Fruit fly (Drosophila melanogaster) whole organism, embryonic: ENCODE results near the gene CG12194.

ENCODE experiments used
- Atf6 ChIP-seq: fragments of 200-800 bp; sonication (Bioruptor generic); IDR thresholded peaks from 2 replicates; pipeline ENCODE4 v1.3.6; 2022; ENCODE audit warnings: missing biosample characterization, missing genetic modification characterization
- BEAF-32 ChIP-seq: fragments of 200-800 bp; sonication (Bioruptor generic); optimal IDR thresholded peaks from 3 replicates; lab custom pipeline; 2017; ENCODE audit warnings: missing biosample characterization, missing genetic modification characterization, mild to moderate bottlenecking, moderate library complexity, missing genetic modification reagents
- BtbVII ChIP-seq: fragments of 200-800 bp; sonication (Bioruptor generic); optimal IDR thresholded peaks from 3 replicates; lab custom pipeline; 2017; ENCODE audit warnings: missing biosample characterization, mild to moderate bottlenecking, missing genetic modification characterization
- Bteb2 ChIP-seq: fragments of 200-800 bp; sonication (Bioruptor generic); optimal IDR thresholded peaks from 2 replicates; lab custom pipeline; 2016; ENCODE audit warnings: missing biosample characterization, missing genetic modification characterization
- CG10462 ChIP-seq: fragments of 200-800 bp; sonication (Bioruptor generic); optimal IDR thresholded peaks from 2 replicates; lab custom pipeline; 2016; ENCODE audit warnings: missing biosample characterization, missing genetic modification characterization
- CG11456 ChIP-seq: fragments of 200-800 bp; sonication (Bioruptor generic); IDR thresholded peaks from 3 replicates; pipeline ENCODE4 v1.3.6; 2022; ENCODE audit warnings: missing biosample characterization, missing genetic modification characterization
- CG11560 ChIP-seq: fragments of 200-800 bp; sonication (Bioruptor generic); IDR thresholded peaks from 3 replicates; pipeline ENCODE4 v1.3.6; 2022; ENCODE audit warnings: missing biosample characterization, missing genetic modification characterization
- CG12236 ChIP-seq: fragments of 200-800 bp; sonication (Bioruptor generic); optimal IDR thresholded peaks from 2 replicates; lab custom pipeline; 2016; ENCODE audit warnings: missing biosample characterization, missing genetic modification characterization
- CG13296 ChIP-seq: fragments of 200-800 bp; sonication (Bioruptor generic); optimal IDR thresholded peaks from 3 replicates; lab custom pipeline; 2018; ENCODE audit warnings: missing biosample characterization, mild to moderate bottlenecking, missing genetic modification characterization
- CG13424 ChIP-seq: fragments of 200-800 bp; sonication (Bioruptor generic); optimal IDR thresholded peaks from 2 replicates; lab custom pipeline; 2019; ENCODE audit warnings: missing biosample characterization, mild to moderate bottlenecking, missing genetic modification characterization, moderate library complexity
- CG13894 ChIP-seq: fragments of 200-800 bp; sonication (Bioruptor generic); optimal IDR thresholded peaks from 3 replicates; lab custom pipeline; 2018; ENCODE audit warnings: missing biosample characterization, mild to moderate bottlenecking, missing genetic modification characterization, moderate library complexity
- CG15073 ChIP-seq: fragments of 200-800 bp; sonication (Bioruptor generic); optimal IDR thresholded peaks from 2 replicates; lab custom pipeline; 2016; ENCODE audit warnings: missing biosample characterization, missing genetic modification characterization
- CG1602 ChIP-seq: fragments of 200-800 bp; sonication (Bioruptor generic); optimal IDR thresholded peaks from 3 replicates; lab custom pipeline; 2016; ENCODE audit warnings: missing biosample characterization, missing genetic modification characterization
- CG30403 ChIP-seq: fragments of 200-800 bp; sonication (Bioruptor generic); optimal IDR thresholded peaks from 3 replicates; lab custom pipeline; 2016; ENCODE audit warnings: missing biosample characterization, missing genetic modification characterization
- CG4707 ChIP-seq: fragments of 200-800 bp; sonication (Bioruptor generic); optimal IDR thresholded peaks from 2 replicates; lab custom pipeline; 2018; ENCODE audit warnings: missing biosample characterization, mild to moderate bottlenecking, missing genetic modification characterization, moderate library complexity
- CG6854 ChIP-seq: fragments of 200-800 bp; sonication (Bioruptor generic); optimal IDR thresholded peaks from 3 replicates; lab custom pipeline; 2017; ENCODE audit warnings: missing biosample characterization, mild to moderate bottlenecking, missing genetic modification characterization
- CG7839 ChIP-seq: fragments of 200-800 bp; sonication (Bioruptor generic); optimal IDR thresholded peaks from 3 replicates; lab custom pipeline; 2018; ENCODE audit warnings: missing biosample characterization, mild to moderate bottlenecking, missing genetic modification characterization, moderate library complexity
- Chrac-16 ChIP-seq: fragments of 200-800 bp; sonication (Bioruptor generic); optimal IDR thresholded peaks from 3 replicates; lab custom pipeline; 2016; ENCODE audit warnings: missing biosample characterization, missing genetic modification characterization
- CoRest ChIP-seq: fragments of 200-800 bp; sonication (Bioruptor generic); optimal IDR thresholded peaks from 3 replicates; lab custom pipeline; 2018; ENCODE audit warnings: missing biosample characterization, mild to moderate bottlenecking, missing genetic modification characterization, moderate library complexity
- D ChIP-seq, 2 experiments: fragments of 200-800 bp in 1 of 2; fragments of >200 bp in 1 of 2; sonication (Bioruptor generic) in 1 of 2; optimal IDR thresholded peaks; 2 replicates in 1 of 2; 3 replicates in 1 of 2; lab custom pipeline; 2017; ENCODE audit warnings: mild to moderate bottlenecking in 1 of 2, missing biosample characterization in 1 of 2, missing genetic modification characterization in 1 of 2, missing genetic modification reagents in 1 of 2
- D19B ChIP-seq: fragments of 200-800 bp; sonication (Bioruptor generic); optimal IDR thresholded peaks from 2 replicates; lab custom pipeline; 2017; ENCODE audit warnings: missing biosample characterization, mild to moderate bottlenecking, missing genetic modification characterization
- E2f2 ChIP-seq: fragments of 200-800 bp; sonication (Bioruptor generic); IDR thresholded peaks from 2 replicates; pipeline ENCODE4 v1.3.6; 2022; ENCODE audit warnings: missing biosample characterization, missing genetic modification characterization
- Ets65A ChIP-seq: fragments of 200-800 bp; sonication (Bioruptor generic); peaks from one replicate; lab custom pipeline; 2016; ENCODE audit warnings: missing biosample characterization, missing genetic modification characterization
- Ets97D ChIP-seq: fragments of 200-800 bp; sonication (Bioruptor generic); optimal IDR thresholded peaks from 3 replicates; lab custom pipeline; 2016; ENCODE audit warnings: missing biosample characterization, missing genetic modification characterization
- Fer2 ChIP-seq: fragments of 200-800 bp; sonication (Bioruptor generic); optimal IDR thresholded peaks from 2 replicates; lab custom pipeline; 2018; ENCODE audit warnings: missing biosample characterization, mild to moderate bottlenecking, missing genetic modification characterization, moderate library complexity
- Hr78 ChIP-seq, 2 experiments: fragments of 200-800 bp in 1 of 2; fragments of >200 bp in 1 of 2; sonication (Bioruptor generic) in 1 of 2; optimal IDR thresholded peaks; 2 replicates each; lab custom pipeline; 2017 to 2019; ENCODE audit warnings: missing biosample characterization in 2 of 2, missing genetic modification characterization in 2 of 2, mild to moderate bottlenecking in 1 of 2, moderate library complexity in 1 of 2
- Kr ChIP-seq: fragments of 200-800 bp; sonication (Bioruptor generic); optimal IDR thresholded peaks from 2 replicates; lab custom pipeline; 2017; ENCODE audit warnings: missing biosample characterization, mild to moderate bottlenecking, missing genetic modification characterization
- Lhr ChIP-seq: fragments of 200-800 bp; sonication (Bioruptor generic); optimal IDR thresholded peaks from 3 replicates; lab custom pipeline; 2017; ENCODE audit warnings: mild to moderate bottlenecking, missing biosample characterization, missing genetic modification reagents, missing genetic modification characterization
- MTF-1 ChIP-seq: fragments of 200-800 bp; sonication (Bioruptor generic); optimal IDR thresholded peaks from 2 replicates; lab custom pipeline; 2018; ENCODE audit warnings: missing biosample characterization, mild to moderate bottlenecking, missing genetic modification characterization, borderline replicate concordance
- Nf-YB ChIP-seq: fragments of 200-800 bp; sonication (Bioruptor generic); optimal IDR thresholded peaks from 3 replicates; lab custom pipeline; 2019; ENCODE audit warnings: missing biosample characterization, mild to moderate bottlenecking, missing genetic modification characterization, moderate library complexity
- ac ChIP-seq: fragments of 200-800 bp; sonication (Bioruptor generic); optimal IDR thresholded peaks from 3 replicates; lab custom pipeline; 2017; ENCODE audit warnings: missing biosample characterization, mild to moderate bottlenecking, missing genetic modification characterization
- al ChIP-seq: fragments of 200-800 bp; sonication (Bioruptor generic); IDR thresholded peaks from 2 replicates; pipeline ENCODE4 v1.3.6; 2022; ENCODE audit warnings: missing biosample characterization, missing genetic modification characterization
- br ChIP-seq: fragments of >200 bp; optimal IDR thresholded peaks from 2 replicates; lab custom pipeline; 2017
- chinmo ChIP-seq: fragments of 200-800 bp; sonication (Bioruptor generic); IDR thresholded peaks from 4 replicates; pipeline ENCODE4 v1.3.6; 2022; ENCODE audit warnings: missing biosample characterization, missing genetic modification characterization; ENCODE audit not compliant: partially characterized antibody
- ci ChIP-seq: fragments of 200-800 bp; sonication (Bioruptor generic); IDR thresholded peaks from 3 replicates; pipeline ENCODE4 v1.3.6; 2022; ENCODE audit warnings: missing biosample characterization, missing genetic modification characterization
- ftz-f1 ChIP-seq: fragments of 200-800 bp; sonication (Bioruptor generic); optimal IDR thresholded peaks from 2 replicates; lab custom pipeline; 2016; ENCODE audit warnings: missing biosample characterization, missing genetic modification characterization
- insv ChIP-seq, 2 experiments: fragments of 200-800 bp; sonication (Bioruptor generic); optimal IDR thresholded peaks; 3 replicates each; lab custom pipeline; 2016 to 2018; ENCODE audit warnings: missing biosample characterization in 2 of 2, missing genetic modification characterization in 2 of 2
- jumu ChIP-seq: fragments of 200-800 bp; sonication (Bioruptor generic); optimal IDR thresholded peaks from 3 replicates; lab custom pipeline; 2016; ENCODE audit warnings: missing biosample characterization, missing genetic modification characterization
- ken ChIP-seq: fragments of 200-800 bp; sonication (Bioruptor generic); IDR thresholded peaks from 3 replicates; pipeline ENCODE4 v1.3.6; 2022; ENCODE audit warnings: missing biosample characterization, missing genetic modification characterization
- knrl ChIP-seq: fragments of 200-800 bp; sonication (Bioruptor generic); IDR thresholded peaks from 3 replicates; pipeline ENCODE4 v1.3.6; 2022; ENCODE audit warnings: missing biosample characterization, missing genetic modification characterization; ENCODE audit not compliant: partially characterized antibody
- mam ChIP-seq: fragments of 200-800 bp; sonication (Bioruptor generic); optimal IDR thresholded peaks from 3 replicates; lab custom pipeline; 2016; ENCODE audit warnings: missing biosample characterization, missing genetic modification characterization
- nerfin-1 ChIP-seq: fragments of 200-800 bp; sonication (Bioruptor generic); optimal IDR thresholded peaks from 3 replicates; lab custom pipeline; 2019; ENCODE audit warnings: missing biosample characterization, mild to moderate bottlenecking, missing genetic modification characterization, moderate library complexity
- nmo ChIP-seq: fragments of 200-800 bp; sonication (Bioruptor generic); optimal IDR thresholded peaks from 2 replicates; lab custom pipeline; 2018; ENCODE audit warnings: missing biosample characterization, mild to moderate bottlenecking, missing genetic modification characterization, moderate library complexity
- onecut ChIP-seq: fragments of 200-800 bp; sonication (Bioruptor generic); IDR thresholded peaks from 2 replicates; pipeline ENCODE4 v1.3.6; 2022; ENCODE audit warnings: missing biosample characterization, missing genetic modification characterization
- pfk ChIP-seq: fragments of 200-800 bp; sonication (Bioruptor generic); optimal IDR thresholded peaks from 2 replicates; lab custom pipeline; 2018; ENCODE audit warnings: missing biosample characterization, mild to moderate bottlenecking, missing genetic modification characterization, moderate library complexity
- pzg ChIP-seq: fragments of 200-800 bp; sonication (Bioruptor generic); optimal IDR thresholded peaks from 3 replicates; lab custom pipeline; 2018; ENCODE audit warnings: missing biosample characterization, mild to moderate bottlenecking, missing genetic modification characterization, moderate library complexity
- sna ChIP-seq: fragments of 200-800 bp; sonication (Bioruptor generic); IDR thresholded peaks from 2 replicates; pipeline ENCODE4 v1.3.6; 2022; ENCODE audit warnings: missing biosample characterization, missing genetic modification characterization; ENCODE audit not compliant: partially characterized antibody
- stwl ChIP-seq: fragments of 200-800 bp; sonication (Bioruptor generic); optimal IDR thresholded peaks from 3 replicates; lab custom pipeline; 2018; ENCODE audit warnings: missing biosample characterization, mild to moderate bottlenecking, missing genetic modification characterization, moderate library complexity
- tin ChIP-seq: fragments of 200-800 bp; sonication (Bioruptor generic); optimal IDR thresholded peaks from 3 replicates; lab custom pipeline; 2016; ENCODE audit warnings: missing biosample characterization, missing genetic modification characterization
- trh ChIP-seq: fragments of 200-800 bp; sonication (Bioruptor generic); optimal IDR thresholded peaks from 2 replicates; lab custom pipeline; 2016; ENCODE audit warnings: missing biosample characterization, missing genetic modification characterization

The CG12194 gene

DNA sequence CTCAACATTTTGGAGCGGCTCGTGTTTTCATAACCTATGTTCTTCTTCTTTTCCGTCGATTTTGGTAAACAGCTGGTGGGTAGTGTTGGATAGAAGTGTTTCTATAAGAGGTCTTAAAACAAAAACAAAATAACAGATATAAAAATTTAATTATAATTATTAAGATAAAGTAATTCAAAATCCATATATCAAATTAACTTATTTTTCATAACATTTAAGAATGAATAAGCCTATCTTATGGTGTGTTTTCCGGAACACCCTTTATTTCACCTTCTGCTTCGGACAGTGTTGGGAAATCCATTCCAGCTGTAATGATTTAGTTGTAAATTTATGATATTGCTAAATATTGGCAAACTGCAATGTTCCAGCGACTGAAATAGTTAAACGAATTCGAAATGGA is 12.2 kb downstream of the CG12194 start, which contains the start of the genes mRpS2 and Mon1 (continued):
- TF ChIP-seq insv (GFP tag; optimal IDR thresholded peaks at IDR 0.05; lab: Kevin White, UChicago) (peak in 1 of 2 experiments; percentile 57), CG11456 (peak; percentile 97), pzg (GFP tag; lab: Kevin White, UChicago) (peak; percentile 44), BEAF-32 (GFP tag; lab: Kevin White, UChicago) (peak; percentile 16), jumu (GFP tag; lab: Kevin White, UChicago) (peak; percentile 60), Atf6 (GFP tag; lab: Robert Waterston, UW) (peak; percentile 95), CG4707 (GFP tag; lab: Kevin White, UChicago) (peak; percentile 61), al (GFP tag; lab: Robert Waterston, UW) (peak; percentile 96), trh (GFP tag; lab: Kevin White, UChicago) (peak; percentile 84), ac (GFP tag; lab: Kevin White, UChicago) (peak; percentile 37), CG7839 (tag; lab: Kevin White, UChicago) (peak; percentile 95), br (no peak), stwl (peak; percentile 96), sna (GFP tag; lab: Robert Waterston, UW) (no peak), E2f2 (GFP tag; lab: Robert Waterston, UW) (peak; percentile 77), MTF-1 (GFP tag; lab: Kevin White, UChicago) (peak; percentile 84), Kr (GFP tag; lab: Kevin White, UChicago) (peak; percentile 16), ken (GFP tag; lab: Robert Waterston, UW) (peak; percentile 96), nmo (peak; percentile 94), Fer2 (peak; percentile 93), Chrac-16 (GFP tag; lab: Kevin White, UChicago) (peak; percentile 94), ftz-f1 (GFP tag; lab: Kevin White, UChicago) (peak; percentile 61), mam (GFP tag; lab: Kevin White, UChicago) (peak; percentile 91), CG11560 (peak; percentile 80), CG13894 (tag; lab: Kevin White, UChicago) (peak; percentile 94), CG13296 (peak; percentile 93), CG6854 (GFP tag; lab: Kevin White, UChicago) (peak; percentile 76), D19B (GFP tag; lab: Kevin White, UChicago) (peak; percentile 87), knrl (no peak), BtbVII (GFP tag; lab: Kevin White, UChicago) (peak; percentile 93), Ets97D (GFP tag; lab: Kevin White, UChicago) (peak; percentile 72), Lhr (GFP tag; lab: Kevin White, UChicago) (peak; percentile 57), chinmo (GFP tag; lab: Robert Waterston, UW) (no peak), CG13424 (tag; lab: Kevin White, UChicago) (peak; percentile 97), CG30403 (peak; percentile 95), D (optimal IDR thresholded peaks at IDR 0.05; lab: Kevin White, UChicago) (no peak), D (GFP tag; optimal IDR thresholded peaks at IDR 0.05; lab: Kevin White, UChicago) (peak; percentile 87), tin (GFP tag; lab: Kevin White, UChicago) (peak; percentile 95), onecut (GFP tag; lab: Robert Waterston, UW) (peak; percentile 78), ci (GFP tag; lab: Robert Waterston, UW) (peak; percentile 96), Bteb2 (GFP tag; lab: Kevin White, UChicago) (peak; percentile 70), Ets65A (GFP tag; lab: Kevin White, UChicago) (peak; percentile 98), pfk (peak; percentile 27), Nf-YB (GFP tag; lab: Kevin White, UChicago) (peak; percentile 74), CoRest (peak; percentile 96), nerfin-1 (tag; lab: Kevin White, UChicago) (peak; percentile 89), CG15073 (GFP tag; lab: Kevin White, UChicago) (peak; percentile 63), CG12236 (no peak), Hr78 (GFP tag; optimal IDR thresholded peaks at IDR 0.05; lab: Kevin White, UChicago) (peak in 1 of 2 experiments; percentile 78), CG1602 (GFP tag; lab: Kevin White, UChicago) (peak; percentile 95), CG10462 (GFP tag; lab: Kevin White, UChicago) (peak; percentile 88)
